Worm (Caenorhabditis elegans) whole organism, L3 larva: ENCODE measurements around the gene C35D10.5.

Source experiments
- aly-2 ChIP-seq: fragments of 150-350 bp; optimal IDR thresholded peaks from 2 replicates; lab custom pipeline; 2014; ENCODE audit warnings: missing biosample characterization, missing genetic modification characterization
- skn-1 ChIP-seq: fragments of 150-350 bp; optimal IDR thresholded peaks from 2 replicates; lab custom pipeline; 2014; ENCODE audit warnings: missing biosample characterization, missing genetic modification characterization
- ztf-11 ChIP-seq: fragments of 150-350 bp; optimal IDR thresholded peaks from 2 replicates; lab custom pipeline; 2014; ENCODE audit warnings: missing biosample characterization, missing genetic modification characterization

DNA sequence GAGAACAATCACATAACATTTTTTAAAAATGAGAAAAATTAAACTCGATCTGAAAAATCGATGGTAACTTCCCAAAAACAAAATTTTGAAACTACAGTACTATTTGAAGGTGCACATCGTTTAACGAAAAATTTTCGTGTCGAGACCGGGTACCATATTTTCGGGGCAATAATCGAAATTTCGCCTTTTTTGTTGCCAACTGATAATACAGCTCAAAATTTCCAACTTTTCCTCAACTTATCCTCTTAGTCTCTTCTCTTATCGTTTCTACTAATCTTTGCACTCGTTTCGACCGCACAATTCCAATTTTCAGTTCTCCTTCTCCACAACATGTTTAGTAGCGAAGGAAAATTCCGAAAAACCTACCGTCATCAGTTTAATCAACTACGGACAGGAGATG, 44.7 kb downstream of the C35D10.5 start, which contains the start of gene rom-1:
- no peak for TF ChIP-seq skn-1 (tag; lab: Kevin White, UChicago)
- TF ChIP-seq aly-2 (tag; lab: Kevin White, UChicago) = no peak
- no peak for TF ChIP-seq ztf-11 (tag; lab: Kevin White, UChicago)
